Fruit fly (Drosophila melanogaster) whole organism, embryonic: Measurements from ENCODE around the gene dpr18.

ENCODE experiments used
- Antp ChIP-seq: fragments of 200-800 bp; sonication (Bioruptor generic); optimal IDR thresholded peaks from 3 replicates; lab custom pipeline; 2016; ENCODE audit warnings: missing biosample characterization, missing genetic modification characterization
- Bgb ChIP-seq: fragments of 200-800 bp; sonication (Bioruptor generic); IDR thresholded peaks from 2 replicates; pipeline ENCODE4 v1.3.6; 2022; ENCODE audit warnings: missing biosample characterization, missing genetic modification characterization; ENCODE audit not compliant: partially characterized antibody
- CG10267 ChIP-seq: fragments of 200-800 bp; sonication (Bioruptor generic); optimal IDR thresholded peaks from 2 replicates; lab custom pipeline; 2018; ENCODE audit warnings: missing biosample characterization, mild to moderate bottlenecking, missing genetic modification characterization, moderate library complexity
- CG10565 ChIP-seq: fragments of 200-800 bp; sonication (Bioruptor generic); optimal IDR thresholded peaks from 3 replicates; lab custom pipeline; 2016; ENCODE audit warnings: missing biosample characterization, mild to moderate bottlenecking, missing genetic modification characterization
- CG11560 ChIP-seq: fragments of 200-800 bp; sonication (Bioruptor generic); IDR thresholded peaks from 3 replicates; pipeline ENCODE4 v1.3.6; 2022; ENCODE audit warnings: missing biosample characterization, missing genetic modification characterization
- CG11695 ChIP-seq: fragments of 200-800 bp; sonication (Bioruptor generic); IDR thresholded peaks from 3 replicates; pipeline ENCODE4 v1.3.6; 2022; ENCODE audit warnings: missing biosample characterization, missing genetic modification characterization
- CG13123 ChIP-seq: fragments of 200-800 bp; sonication (Bioruptor generic); optimal IDR thresholded peaks from 2 replicates; lab custom pipeline; 2016; ENCODE audit warnings: missing biosample characterization, missing genetic modification characterization
- CG14710 ChIP-seq: fragments of 200-800 bp; sonication (Bioruptor generic); optimal IDR thresholded peaks from 3 replicates; lab custom pipeline; 2019; ENCODE audit warnings: missing biosample characterization, mild to moderate bottlenecking, missing genetic modification characterization, moderate library complexity
- CG14860 ChIP-seq: fragments of 200-800 bp; sonication (Bioruptor generic); IDR thresholded peaks from 3 replicates; pipeline ENCODE4 v1.3.6; 2022; ENCODE audit warnings: missing biosample characterization, missing genetic modification characterization; ENCODE audit not compliant: partially characterized antibody
- CG15601 ChIP-seq: fragments of 200-800 bp; sonication (Bioruptor generic); optimal IDR thresholded peaks from 3 replicates; lab custom pipeline; 2019; ENCODE audit warnings: missing biosample characterization, mild to moderate bottlenecking, missing genetic modification characterization, moderate library complexity
- CG1603 ChIP-seq: fragments of 200-800 bp; sonication (Bioruptor generic); optimal IDR thresholded peaks from 2 replicates; lab custom pipeline; 2019; ENCODE audit warnings: missing biosample characterization, mild to moderate bottlenecking, missing genetic modification characterization, moderate library complexity
- CG17829 ChIP-seq: fragments of 200-800 bp; optimal IDR thresholded peaks from 2 replicates; lab custom pipeline; 2019; ENCODE audit warnings: missing biosample characterization, mild to moderate bottlenecking, missing genetic modification characterization, moderate library complexity
- CG2116 ChIP-seq: fragments of 200-800 bp; sonication (Bioruptor generic); optimal IDR thresholded peaks from 3 replicates; lab custom pipeline; 2018; ENCODE audit warnings: missing biosample characterization, mild to moderate bottlenecking, missing genetic modification characterization
- CG2120 ChIP-seq: fragments of 200-800 bp; sonication (Bioruptor generic); optimal IDR thresholded peaks from 3 replicates; lab custom pipeline; 2016; ENCODE audit warnings: missing biosample characterization, missing genetic modification characterization
- CG30020 ChIP-seq: fragments of 200-800 bp; optimal IDR thresholded peaks from 2 replicates; lab custom pipeline; 2019; ENCODE audit warnings: missing biosample characterization, mild to moderate bottlenecking, missing genetic modification characterization, moderate library complexity
- CG32772 ChIP-seq: fragments of 200-800 bp; sonication (Bioruptor generic); IDR thresholded peaks from 2 replicates; pipeline ENCODE4 v1.3.6; 2022; ENCODE audit warnings: missing biosample characterization, missing genetic modification characterization
- CG3407 ChIP-seq: fragments of 200-800 bp; sonication (Bioruptor generic); optimal IDR thresholded peaks from 2 replicates; lab custom pipeline; 2018; ENCODE audit warnings: missing biosample characterization, mild to moderate bottlenecking, missing genetic modification characterization
- CG34376 ChIP-seq: fragments of 200-800 bp; sonication (Bioruptor generic); optimal IDR thresholded peaks from 2 replicates; lab custom pipeline; 2018; ENCODE audit warnings: missing biosample characterization, mild to moderate bottlenecking, missing genetic modification characterization
- CG3995 ChIP-seq: fragments of 200-800 bp; sonication (Bioruptor generic); optimal IDR thresholded peaks from 3 replicates; lab custom pipeline; 2016; ENCODE audit warnings: missing biosample characterization, missing genetic modification characterization
- CG6791 ChIP-seq: fragments of 200-800 bp; sonication (Bioruptor generic); IDR thresholded peaks from 3 replicates; pipeline ENCODE4 v1.3.6; 2022; ENCODE audit warnings: missing biosample characterization, missing genetic modification characterization; ENCODE audit not compliant: partially characterized antibody
- CG8924 ChIP-seq: fragments of 200-800 bp; optimal IDR thresholded peaks from 3 replicates; lab custom pipeline; 2019; ENCODE audit warnings: missing biosample characterization, mild to moderate bottlenecking, missing genetic modification characterization, moderate library complexity
- CG9932 ChIP-seq: fragments of 200-800 bp; sonication (Bioruptor generic); IDR thresholded peaks from 2 replicates; pipeline ENCODE4 v1.3.6; 2022; ENCODE audit warnings: missing biosample characterization, missing genetic modification characterization
- CoRest ChIP-seq: fragments of 200-800 bp; sonication (Bioruptor generic); optimal IDR thresholded peaks from 3 replicates; lab custom pipeline; 2018; ENCODE audit warnings: missing biosample characterization, mild to moderate bottlenecking, missing genetic modification characterization, moderate library complexity
- Dad ChIP-seq: fragments of 200-800 bp; sonication (Bioruptor generic); optimal IDR thresholded peaks from 3 replicates; lab custom pipeline; 2016; ENCODE audit warnings: missing biosample characterization, missing genetic modification characterization
- Dll ChIP-seq: fragments of 200-800 bp; sonication (Bioruptor generic); IDR thresholded peaks from 4 replicates; pipeline ENCODE4 v1.3.6; 2022; ENCODE audit warnings: missing biosample characterization, missing genetic modification characterization; ENCODE audit not compliant: partially characterized antibody
- Dref ChIP-seq: fragments of 200-800 bp; sonication (Bioruptor generic); IDR thresholded peaks from 2 replicates; pipeline ENCODE4 v1.3.6; 2022; ENCODE audit warnings: missing biosample characterization, missing genetic modification characterization
- E2f2 ChIP-seq: fragments of 200-800 bp; sonication (Bioruptor generic); IDR thresholded peaks from 2 replicates; pipeline ENCODE4 v1.3.6; 2022; ENCODE audit warnings: missing biosample characterization, missing genetic modification characterization
- Ets65A ChIP-seq: fragments of 200-800 bp; sonication (Bioruptor generic); peaks from one replicate; lab custom pipeline; 2016; ENCODE audit warnings: missing biosample characterization, missing genetic modification characterization
- HmgD ChIP-seq: fragments of 200-800 bp; sonication (Bioruptor generic); optimal IDR thresholded peaks from 3 replicates; lab custom pipeline; 2016; ENCODE audit warnings: missing biosample characterization, missing genetic modification characterization
- Hmr ChIP-seq: fragments of 200-800 bp; sonication (Bioruptor generic); optimal IDR thresholded peaks from 3 replicates; lab custom pipeline; 2017; ENCODE audit warnings: mild to moderate bottlenecking, missing biosample characterization, missing genetic modification reagents, missing genetic modification characterization
- Med ChIP-seq: fragments of 200-800 bp; sonication (Bioruptor generic); peaks from one replicate; lab custom pipeline; 2016; ENCODE audit warnings: missing biosample characterization, missing genetic modification characterization, mild to moderate bottlenecking, inconsistent platforms, moderate library complexity
- Mes4 ChIP-seq: fragments of 200-800 bp; sonication (Bioruptor generic); optimal IDR thresholded peaks from 2 replicates; lab custom pipeline; 2016; ENCODE audit warnings: missing biosample characterization, missing genetic modification characterization
- Myb ChIP-seq: fragments of 200-800 bp; sonication (Bioruptor generic); optimal IDR thresholded peaks from 2 replicates; lab custom pipeline; 2016; ENCODE audit warnings: missing biosample characterization, missing genetic modification characterization
- Usf ChIP-seq: fragments of 200-800 bp; sonication (Bioruptor generic); optimal IDR thresholded peaks from 2 replicates; lab custom pipeline; 2017; ENCODE audit warnings: missing genotype, missing biosample characterization, missing genetic modification characterization
- amos ChIP-seq: fragments of 200-800 bp; sonication (Bioruptor generic); IDR thresholded peaks from 2 replicates; pipeline ENCODE4 v1.3.6; 2022; ENCODE audit warnings: missing biosample characterization, missing genetic modification characterization; ENCODE audit not compliant: partially characterized antibody
- ato ChIP-seq: fragments of 200-800 bp; sonication (Bioruptor generic); IDR thresholded peaks from 2 replicates; pipeline ENCODE4 v1.3.6; 2022; ENCODE audit warnings: missing biosample characterization, missing genetic modification characterization; ENCODE audit not compliant: partially characterized antibody
- bcd ChIP-seq: fragments of 200-800 bp; sonication (Bioruptor generic); optimal IDR thresholded peaks from 2 replicates; lab custom pipeline; 2017; ENCODE audit warnings: missing biosample characterization, mild to moderate bottlenecking, missing genetic modification characterization
- bigmax ChIP-seq: fragments of 200-800 bp; sonication (Bioruptor generic); optimal IDR thresholded peaks from 2 replicates; lab custom pipeline; 2018; ENCODE audit warnings: missing biosample characterization, mild to moderate bottlenecking, missing genetic modification characterization
- caup ChIP-seq: fragments of 200-800 bp; sonication (Bioruptor generic); optimal IDR thresholded peaks from 3 replicates; lab custom pipeline; 2017; ENCODE audit warnings: missing biosample characterization, mild to moderate bottlenecking, missing genetic modification characterization, moderate library complexity; ENCODE audit not compliant: severe bottlenecking
- gcm2 ChIP-seq: fragments of 200-800 bp; sonication (Bioruptor generic); optimal IDR thresholded peaks from 2 replicates; lab custom pipeline; 2016; ENCODE audit warnings: missing biosample characterization, missing genetic modification characterization
- gfzf ChIP-seq: fragments of 200-800 bp; sonication (Bioruptor generic); optimal IDR thresholded peaks from 2 replicates; lab custom pipeline; 2016; ENCODE audit warnings: missing biosample characterization, mild to moderate bottlenecking, missing genetic modification characterization, moderate library complexity
- gro ChIP-seq: fragments of 200-800 bp; sonication (Bioruptor generic); optimal IDR thresholded peaks from 2 replicates; lab custom pipeline; 2016; ENCODE audit warnings: missing biosample characterization, missing genetic modification characterization
- insv ChIP-seq, 2 experiments: fragments of 200-800 bp; sonication (Bioruptor generic); optimal IDR thresholded peaks; 3 replicates each; lab custom pipeline; 2016 to 2018; ENCODE audit warnings: missing biosample characterization in 2 of 2, missing genetic modification characterization in 2 of 2
- mam ChIP-seq: fragments of 200-800 bp; sonication (Bioruptor generic); optimal IDR thresholded peaks from 3 replicates; lab custom pipeline; 2016; ENCODE audit warnings: missing biosample characterization, missing genetic modification characterization
- nerfin-2 ChIP-seq: fragments of 200-800 bp; sonication (Bioruptor generic); IDR thresholded peaks from 2 replicates; pipeline ENCODE4 v1.3.6; 2022; ENCODE audit warnings: missing biosample characterization, missing genetic modification characterization; ENCODE audit not compliant: partially characterized antibody
- slbo ChIP-seq: fragments of 200-800 bp; sonication (Bioruptor generic); IDR thresholded peaks from 2 replicates; pipeline ENCODE4 v1.3.6; 2022; ENCODE audit warnings: missing biosample characterization, missing genetic modification characterization
- so ChIP-seq: fragments of 200-800 bp; sonication (Bioruptor generic); IDR thresholded peaks from 3 replicates; pipeline ENCODE4 v1.3.6; 2022; ENCODE audit warnings: missing biosample characterization, missing genetic modification characterization
- sob ChIP-seq: fragments of 200-800 bp; sonication (Bioruptor generic); IDR thresholded peaks from 2 replicates; pipeline ENCODE4 v1.3.6; 2022; ENCODE audit warnings: missing biosample characterization, missing genetic modification characterization
- trem ChIP-seq: fragments of 200-800 bp; optimal IDR thresholded peaks from 3 replicates; lab custom pipeline; 2019; ENCODE audit warnings: missing biosample characterization, mild to moderate bottlenecking, missing genetic modification characterization, moderate library complexity
- twi ChIP-seq: fragments of 200-800 bp; optimal IDR thresholded peaks from 2 replicates; lab custom pipeline; 2019; ENCODE audit warnings: missing biosample characterization, mild to moderate bottlenecking, missing genetic modification characterization, moderate library complexity

dpr18 gene

DNA sequence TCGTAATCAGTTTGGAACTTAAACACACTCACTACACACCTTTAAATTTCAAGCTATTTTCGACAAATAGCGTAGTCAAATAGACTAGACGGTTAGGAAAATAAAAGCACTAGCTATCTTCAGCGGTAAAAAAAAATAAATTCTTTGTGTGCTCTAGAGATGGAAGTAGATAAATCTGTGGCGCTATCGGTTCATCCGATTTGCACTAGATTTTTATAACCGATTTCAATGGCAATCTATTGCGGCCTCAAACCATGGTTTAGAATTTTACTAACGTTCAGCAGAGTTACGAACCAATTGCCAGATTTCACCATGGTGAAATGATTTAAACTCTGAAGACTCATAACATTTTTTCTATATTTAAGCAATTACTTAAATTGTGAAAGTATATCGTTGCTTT lies 33.0 kb downstream of the dpr18 start (continued):
- TF ChIP-seq mam (GFP tag; lab: Kevin White, UChicago), result peak; percentile 11
- no peak for TF ChIP-seq caup (GFP tag; lab: Kevin White, UChicago)
- peak; percentile 26 for TF ChIP-seq CG15601 (tag; lab: Kevin White, UChicago)
- TF ChIP-seq amos (GFP tag; lab: Robert Waterston, UW), result peak; percentile 87; the same call in 1 of the 2 replicates
- TF ChIP-seq Bgb, result peak; percentile 86
- no peak for TF ChIP-seq CG10565
- peak; percentile 71 for TF ChIP-seq Dref (GFP tag; lab: Robert Waterston, UW)
- TF ChIP-seq ato (GFP tag; lab: Robert Waterston, UW), result peak; percentile 69
- no peak for TF ChIP-seq twi
- peak; percentile 69; the same call in 1 of the 2 replicates for TF ChIP-seq E2f2
- peak; percentile 86 for TF ChIP-seq Ets65A (GFP tag; lab: Kevin White, UChicago)
- TF ChIP-seq trem (tag; lab: Kevin White, UChicago), result peak; percentile 53
- peak; percentile 45 for TF ChIP-seq Hmr (GFP tag; lab: Kevin White, UChicago)
- peak in 1 of 2 experiments; percentile 50 for TF ChIP-seq insv (GFP tag; optimal IDR thresholded peaks at IDR 0.05; lab: Kevin White, UChicago)
- TF ChIP-seq CG1603, result peak; percentile 72
- TF ChIP-seq HmgD (GFP tag; lab: Kevin White, UChicago), result no peak
- TF ChIP-seq CG8924, result peak; percentile 6
- TF ChIP-seq gro (GFP tag; lab: Kevin White, UChicago), result peak; percentile 30
- peak; percentile 29 for TF ChIP-seq bcd
- TF ChIP-seq Dll, result peak; percentile 74
- TF ChIP-seq gfzf (GFP tag; lab: Kevin White, UChicago), result peak; percentile 68
- TF ChIP-seq CG11695 (GFP tag; lab: Robert Waterston, UW), result no peak
- no peak for TF ChIP-seq gcm2 (GFP tag; lab: Kevin White, UChicago)
- TF ChIP-seq CG14710 (tag; lab: Kevin White, UChicago), result peak; percentile 52
- TF ChIP-seq Myb (GFP tag; lab: Kevin White, UChicago), result peak; percentile 68
- peak; percentile 39 for TF ChIP-seq CG10267 (tag; lab: Kevin White, UChicago)
- peak; percentile 56 for TF ChIP-seq CG2116 (GFP tag; lab: Kevin White, UChicago)
- peak; percentile 50 for TF ChIP-seq CG2120 (GFP tag; lab: Kevin White, UChicago)
- TF ChIP-seq sob, result peak; percentile 35; the same call in 1 of the 2 replicates
- peak; percentile 44; the same call in 1 of the 2 replicates for TF ChIP-seq CG32772 (GFP tag; lab: Robert Waterston, UW)
- TF ChIP-seq CG6791 (GFP tag; lab: Robert Waterston, UW), result peak; percentile 85
- no peak for TF ChIP-seq Mes4
- peak; percentile 4 for TF ChIP-seq CG17829 (tag; lab: Kevin White, UChicago)
- TF ChIP-seq Med (GFP tag; lab: Kevin White, UChicago), result peak; percentile 57
- 0 out of 3 replicates have a peak, but pooled peaks have one; percentile 41 for TF ChIP-seq CG14860 (GFP tag; lab: Robert Waterston, UW)
- peak; percentile 27 for TF ChIP-seq CG3995 (GFP tag; lab: Kevin White, UChicago)
- peak; percentile 33 for TF ChIP-seq bigmax (GFP tag; lab: Kevin White, UChicago)
- TF ChIP-seq CG9932 (GFP tag; lab: Robert Waterston, UW), result peak; percentile 54
- no peak for TF ChIP-seq CG3407 (GFP tag; lab: Kevin White, UChicago)
- TF ChIP-seq Usf (GFP tag; lab: Kevin White, UChicago), result no peak
- TF ChIP-seq CG11560, result peak; percentile 86
- peak; percentile 9 for TF ChIP-seq CG13123
- TF ChIP-seq so (GFP tag; lab: Robert Waterston, UW), result no peak
- TF ChIP-seq CG30020, result peak; percentile 21
- TF ChIP-seq nerfin-2 (GFP tag; lab: Robert Waterston, UW), result peak; percentile 12; the same call in 1 of the 2 replicates
- TF ChIP-seq Dad (GFP tag; lab: Kevin White, UChicago), result peak; percentile 6
- TF ChIP-seq CG34376 (GFP tag; lab: Kevin White, UChicago), result peak; percentile 25
- TF ChIP-seq slbo (GFP tag; lab: Robert Waterston, UW), result peak; percentile 60
- TF ChIP-seq Antp (GFP tag; lab: Kevin White, UChicago), result peak; percentile 0
- TF ChIP-seq CoRest, result peak; percentile 28
